Worm (Caenorhabditis elegans) whole organism, L2 larva: ENCODE measurements around the gene Y39H10B.3.

Experiments used
- F13H6.1 ChIP-seq: sonication (generic microtip); optimal IDR thresholded peaks from 2 replicates; lab custom pipeline; 2016; ENCODE audit warnings: missing genetic modification characterization, missing compliant biosample characterization
- ZK546.5 ChIP-seq: sonication (generic microtip); optimal IDR thresholded peaks from 2 replicates; lab custom pipeline; 2017; ENCODE audit warnings: missing biosample characterization, missing genetic modification characterization
- aly-2 ChIP-seq: fragments of 150-350 bp; optimal IDR thresholded peaks from 2 replicates; lab custom pipeline; 2014; ENCODE audit warnings: missing biosample characterization, missing genetic modification characterization
- ama-1 ChIP-seq: fragments of 150-350 bp; optimal IDR thresholded peaks from 2 replicates; lab custom pipeline; 2018; ENCODE audit warnings: inconsistent platforms
- ceh-82 ChIP-seq: fragments of 150-350 bp; optimal IDR thresholded peaks from 2 replicates; lab custom pipeline; 2014; ENCODE audit warnings: missing biosample characterization, missing genetic modification characterization
- egl-27 ChIP-seq: sonication (generic microtip); optimal IDR thresholded peaks from 3 replicates; lab custom pipeline; 2017; ENCODE audit warnings: missing biosample characterization, missing genetic modification reagents, missing genetic modification characterization
- lin-13 ChIP-seq: fragments of 150-350 bp; optimal IDR thresholded peaks from 2 replicates; lab custom pipeline; 2014; ENCODE audit warnings: missing biosample characterization, missing genetic modification reagents, missing genetic modification characterization
- mab-5 ChIP-seq: fragments of 150-350 bp; optimal IDR thresholded peaks from 2 replicates; lab custom pipeline; 2014; ENCODE audit warnings: missing biosample characterization, missing genetic modification characterization
- nhr-10 ChIP-seq: sonication (generic microtip); optimal IDR thresholded peaks from 2 replicates; lab custom pipeline; 2017; ENCODE audit warnings: missing biosample characterization, missing genetic modification characterization
- sem-4 ChIP-seq: fragments of 150-350 bp; optimal IDR thresholded peaks from 2 replicates; lab custom pipeline; 2014; ENCODE audit warnings: missing biosample characterization, missing genetic modification reagents, missing genetic modification characterization
- snpc-4 ChIP-seq: fragments of 150-350 bp; optimal IDR thresholded peaks from 2 replicates; lab custom pipeline; 2014; ENCODE audit warnings: missing biosample characterization, missing genetic modification characterization
- unc-39 ChIP-seq: fragments of 150-350 bp; optimal IDR thresholded peaks from 2 replicates; lab custom pipeline; 2014; ENCODE audit warnings: missing biosample characterization, missing genetic modification characterization
- ztf-11 ChIP-seq: sonication (generic microtip); optimal IDR thresholded peaks from 2 replicates; lab custom pipeline; 2017; ENCODE audit warnings: missing biosample characterization, missing genetic modification characterization

DNA sequence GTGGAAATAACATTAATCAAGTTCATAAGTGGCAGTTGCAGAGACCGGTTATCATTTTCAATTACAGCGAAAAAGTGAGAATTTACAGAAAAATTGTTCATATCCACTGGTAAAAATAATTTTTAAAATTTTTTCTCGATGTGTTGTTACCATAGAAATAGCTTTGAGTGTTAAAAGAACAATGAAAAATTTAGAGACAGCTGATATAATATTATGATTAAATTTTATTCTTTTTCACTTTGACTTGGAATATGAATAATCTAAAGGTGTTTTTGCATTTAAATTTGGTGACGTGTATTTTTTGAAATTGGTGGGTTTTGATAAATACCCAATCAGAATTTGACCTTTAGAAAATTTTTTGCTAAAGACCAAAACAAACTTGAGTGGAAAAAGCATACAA is 39.0 kb upstream of the Y39H10B.3 start, which contains the start of gene F59B1.6:
- TF ChIP-seq unc-39 (tag; lab: Kevin White, UChicago) (no peak), egl-27 (tag; lab: Kevin White, UChicago) (no peak), aly-2 (no peak), ama-1 (lab: Kevin White, UChicago) (no peak), F13H6.1 (no peak), nhr-10 (no peak), lin-13 (GFP tag; lab: Kevin White, UChicago) (no peak), ZK546.5 (tag; lab: Kevin White, UChicago) (no peak), mab-5 (tag; lab: Kevin White, UChicago) (no peak), snpc-4 (no peak), ztf-11 (tag; lab: Kevin White, UChicago) (no peak), sem-4 (tag; lab: Kevin White, UChicago) (no peak), ceh-82 (tag; lab: Kevin White, UChicago) (no peak)
